Worm (Caenorhabditis elegans) whole organism, mixed stage, embryonic: ENCODE results near the gene let-268.

Source experiments
- M03D4.4 ChIP-seq: sonication (generic microtip); optimal IDR thresholded peaks from 2 replicates; lab custom pipeline; 2017; ENCODE audit warnings: mild to moderate bottlenecking, missing genetic modification characterization, missing compliant biosample characterization
- bed-3 ChIP-seq: fragments of 200-800 bp; sonication (Bioruptor generic); optimal IDR thresholded peaks from 3 replicates; lab custom pipeline; 2018; ENCODE audit warnings: mild to moderate bottlenecking, missing genetic modification characterization, moderate library complexity, missing compliant biosample characterization
- blmp-1 ChIP-seq: fragments of 150-350 bp; optimal IDR thresholded peaks from 2 replicates; lab custom pipeline; 2014; ENCODE audit warnings: missing biosample characterization, missing genetic modification characterization
- ceh-39 ChIP-seq: fragments of 150-350 bp; optimal IDR thresholded peaks from 2 replicates; lab custom pipeline; 2014; ENCODE audit warnings: missing biosample characterization, missing genetic modification characterization
- ceh-43 ChIP-seq: fragments of 200-800 bp; sonication (Bioruptor generic); optimal IDR thresholded peaks from 2 replicates; lab custom pipeline; 2018; ENCODE audit warnings: mild to moderate bottlenecking, missing genetic modification characterization, moderate library complexity, missing compliant biosample characterization
- ceh-83 ChIP-seq: fragments of 200-800 bp; sonication (Bioruptor generic); optimal IDR thresholded peaks from 2 replicates; lab custom pipeline; 2018; ENCODE audit warnings: mild to moderate bottlenecking, missing genetic modification characterization, missing compliant biosample characterization
- ces-1 ChIP-seq: fragments of 150-350 bp; optimal IDR thresholded peaks from 2 replicates; lab custom pipeline; 2014; ENCODE audit warnings: missing biosample characterization, missing genetic modification reagents, missing genetic modification characterization
- cnd-1 ChIP-seq: fragments of 200-800 bp; sonication (Bioruptor generic); optimal IDR thresholded peaks from 2 replicates; lab custom pipeline; 2018; ENCODE audit warnings: mild to moderate bottlenecking, missing genetic modification characterization, missing compliant biosample characterization
- drap-1 ChIP-seq: fragments of 200-800 bp; sonication (Bioruptor generic); optimal IDR thresholded peaks from 3 replicates; lab custom pipeline; 2018; ENCODE audit warnings: mild to moderate bottlenecking, missing genetic modification characterization, missing compliant biosample characterization
- elt-1 ChIP-seq: sonication (generic microtip); optimal IDR thresholded peaks from 2 replicates; lab custom pipeline; 2017; ENCODE audit warnings: missing genetic modification characterization, mild to moderate bottlenecking, missing compliant biosample characterization, antibody characterized with exemption, moderate library complexity, borderline replicate concordance; ENCODE audit not compliant: insufficient read depth
- elt-3 ChIP-seq: fragments of 150-350 bp; optimal IDR thresholded peaks from 2 replicates; lab custom pipeline; 2014; ENCODE audit warnings: missing biosample characterization, missing genetic modification characterization
- flh-1 ChIP-seq: fragments of 200-800 bp; sonication (Bioruptor generic); optimal IDR thresholded peaks from 2 replicates; lab custom pipeline; 2018; ENCODE audit warnings: mild to moderate bottlenecking, missing genetic modification characterization, moderate library complexity, missing compliant biosample characterization
- ham-2 ChIP-seq: fragments of 200-800 bp; sonication (Bioruptor generic); optimal IDR thresholded peaks from 2 replicates; lab custom pipeline; 2018; ENCODE audit warnings: mild to moderate bottlenecking, missing genetic modification characterization, missing compliant biosample characterization
- hlh-1 ChIP-seq: fragments of 150-350 bp; optimal IDR thresholded peaks from 2 replicates; lab custom pipeline; 2014; ENCODE audit warnings: missing biosample characterization, missing genetic modification reagents, missing genetic modification characterization
- lin-32 ChIP-seq: fragments of 200-800 bp; sonication (Bioruptor generic); optimal IDR thresholded peaks from 2 replicates; lab custom pipeline; 2018; ENCODE audit warnings: mild to moderate bottlenecking, missing genetic modification characterization, missing compliant biosample characterization
- lsy-2 ChIP-seq: fragments of 150-350 bp; optimal IDR thresholded peaks from 2 replicates; lab custom pipeline; 2014; ENCODE audit warnings: missing biosample characterization, missing genetic modification characterization
- mab-5 ChIP-seq: fragments of 150-350 bp; optimal IDR thresholded peaks from 2 replicates; lab custom pipeline; 2014; ENCODE audit warnings: missing biosample characterization, missing genetic modification characterization
- mep-1 ChIP-seq: fragments of 150-350 bp; optimal IDR thresholded peaks from 2 replicates; lab custom pipeline; 2017; ENCODE audit warnings: missing biosample characterization, missing genetic modification reagents, missing genetic modification characterization, inconsistent platforms
- mls-2 ChIP-seq: sonication (generic microtip); optimal IDR thresholded peaks from 2 replicates; lab custom pipeline; 2016; ENCODE audit warnings: mild to moderate bottlenecking, missing genetic modification characterization, moderate library complexity, missing compliant biosample characterization
- nhr-12 ChIP-seq: fragments of 150-350 bp; optimal IDR thresholded peaks from 2 replicates; lab custom pipeline; 2014; ENCODE audit warnings: missing biosample characterization, missing genetic modification characterization
- nhr-2 ChIP-seq: fragments of 150-350 bp; optimal IDR thresholded peaks from 2 replicates; lab custom pipeline; 2014; ENCODE audit warnings: missing biosample characterization, missing genetic modification characterization
- nhr-237 ChIP-seq: fragments of 150-350 bp; optimal IDR thresholded peaks from 2 replicates; lab custom pipeline; 2014; ENCODE audit warnings: missing biosample characterization, missing genetic modification characterization
- nhr-28 ChIP-seq: fragments of 150-350 bp; optimal IDR thresholded peaks from 2 replicates; lab custom pipeline; 2014; ENCODE audit warnings: missing biosample characterization, missing genetic modification characterization
- pha-4 ChIP-seq: fragments of 150-350 bp; optimal IDR thresholded peaks from 2 replicates; lab custom pipeline; 2018; ENCODE audit warnings: missing biosample characterization, missing genetic modification reagents, missing genetic modification characterization
- sptf-1 ChIP-seq: sonication (generic microtip); optimal IDR thresholded peaks from 2 replicates; lab custom pipeline; 2017; ENCODE audit warnings: mild to moderate bottlenecking, missing genetic modification characterization, moderate library complexity, missing compliant biosample characterization
- tbx-8 ChIP-seq: fragments of 200-800 bp; sonication (Bioruptor generic); optimal IDR thresholded peaks from 2 replicates; lab custom pipeline; 2018; ENCODE audit warnings: mild to moderate bottlenecking, missing genetic modification characterization, moderate library complexity, missing compliant biosample characterization
- unc-120 ChIP-seq: sonication (generic microtip); optimal IDR thresholded peaks from 2 replicates; lab custom pipeline; 2017; ENCODE audit warnings: missing genetic modification characterization, missing compliant biosample characterization; ENCODE audit not compliant: poor library complexity, severe bottlenecking
- unc-39 ChIP-seq: fragments of 150-350 bp; optimal IDR thresholded peaks from 2 replicates; lab custom pipeline; 2014; ENCODE audit warnings: missing biosample characterization, missing genetic modification characterization
- unc-62 ChIP-seq: fragments of 150-350 bp; optimal IDR thresholded peaks from 2 replicates; lab custom pipeline; 2014; ENCODE audit warnings: missing biosample characterization, missing genetic modification reagents, missing genetic modification characterization
- zip-8 ChIP-seq: fragments of 150-350 bp; optimal IDR thresholded peaks from 2 replicates; lab custom pipeline; 2014; ENCODE audit warnings: missing biosample characterization, missing genetic modification characterization

The let-268 gene

ce11 chrII:9989533-9989932, 50.2 kb downstream of the let-268 start:
- no peak for TF ChIP-seq nhr-28 (tag; lab: Kevin White, UChicago)
- TF ChIP-seq M03D4.4 (tag; lab: Kevin White, UChicago): no peak
- TF ChIP-seq cnd-1 (tag; lab: Kevin White, UChicago): no peak
- no peak for TF ChIP-seq elt-1 (tag; lab: Kevin White, UChicago)
- no peak for TF ChIP-seq nhr-237
- TF ChIP-seq unc-39: no peak
- no peak for TF ChIP-seq flh-1 (GFP tag; lab: Kevin White, UChicago)
- TF ChIP-seq lin-32 (GFP tag; lab: Kevin White, UChicago): no peak
- TF ChIP-seq nhr-12 (tag; lab: Kevin White, UChicago): no peak
- TF ChIP-seq mab-5 (tag; lab: Kevin White, UChicago): no peak
- no peak for TF ChIP-seq lsy-2 (tag; lab: Kevin White, UChicago)
- TF ChIP-seq tbx-8 (GFP tag; lab: Kevin White, UChicago): no peak
- no peak for TF ChIP-seq ces-1

DNA sequence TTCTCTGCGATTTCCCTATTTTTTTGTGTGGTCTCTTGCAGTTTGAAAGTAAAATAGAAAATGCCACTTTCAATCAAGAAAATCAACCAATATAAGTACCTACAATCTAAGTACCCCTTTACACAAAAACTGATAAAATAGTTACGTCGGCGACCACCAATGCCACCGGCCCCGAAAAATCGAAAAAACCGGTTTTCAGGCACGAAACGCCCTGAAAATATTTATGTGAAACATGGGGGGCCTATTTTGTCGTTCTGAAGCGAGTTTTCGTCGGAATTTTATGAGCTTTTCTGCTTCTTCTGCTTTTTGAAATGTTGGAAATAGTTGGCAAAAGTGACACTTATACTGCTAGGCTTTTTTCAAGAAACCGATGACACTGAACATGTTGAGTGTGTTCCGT, 51.2 kb downstream of the let-268 start:
- TF ChIP-seq ceh-83 (no peak), nhr-2 (tag; lab: Kevin White, UChicago) (no peak)

DNA sequence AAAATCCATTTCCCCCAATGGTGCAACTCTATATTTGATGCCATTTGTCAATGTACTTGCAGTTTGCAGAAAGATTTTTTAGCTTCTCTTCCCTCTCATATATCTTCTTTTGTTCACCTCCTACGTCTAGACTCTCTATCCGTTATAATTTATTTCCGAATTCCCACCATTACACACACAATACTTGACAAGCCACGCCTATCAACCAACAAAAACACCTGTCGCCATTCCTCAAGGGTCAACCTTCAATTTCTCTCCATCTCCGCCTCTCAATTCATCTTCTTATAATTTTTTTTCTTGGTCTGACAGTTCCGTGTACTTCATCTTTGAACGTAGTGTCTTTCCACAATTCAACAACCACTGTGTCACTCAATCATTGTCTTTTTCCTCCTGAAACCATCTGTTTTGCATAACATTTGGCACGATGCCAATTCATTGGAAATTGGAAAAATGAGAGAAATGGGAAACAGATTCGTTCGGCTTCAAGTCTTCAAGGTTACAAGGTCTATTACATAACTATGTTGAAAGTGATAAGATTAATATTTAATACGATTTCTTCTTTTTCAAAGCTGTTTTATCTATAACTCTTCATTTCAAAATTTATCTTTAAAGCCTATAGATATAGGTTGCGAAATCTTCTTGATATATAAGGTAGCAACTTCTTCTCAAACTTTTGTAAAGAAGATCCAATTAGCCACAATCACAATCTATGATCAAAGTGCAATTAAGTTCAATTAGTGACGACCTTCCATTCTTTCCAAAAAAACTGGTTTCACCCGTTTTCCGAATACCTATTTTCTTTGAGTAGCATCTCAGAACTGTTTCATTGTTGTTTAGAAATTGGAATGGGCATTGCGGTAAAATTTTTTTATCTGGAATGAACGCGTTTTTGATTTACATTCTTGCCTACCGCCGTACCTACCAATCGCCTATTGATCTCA, 52.9 kb downstream of the let-268 start:
- TF ChIP-seq unc-62 (GFP tag; lab: Kevin White, UChicago) (peak; percentile 64), drap-1 (no peak), hlh-1 (tag; lab: Kevin White, UChicago) (peak; percentile 63)
- TF ChIP-seq, all 35 proteins: peak for 2

- TF ChIP-seq mls-2 (tag; lab: Kevin White, UChicago) (peak; percentile 21), pha-4 (no peak), unc-120 (tag; lab: Kevin White, UChicago) (peak; percentile 86), blmp-1 (no peak), elt-3 (no peak), unc-62 (GFP tag; lab: Kevin White, UChicago) (peak; percentile 89), lsy-2 (tag; lab: Kevin White, UChicago) (no peak), sptf-1 (tag; lab: Kevin White, UChicago) (peak; percentile 42), zip-8 (no peak), drap-1 (no peak), mab-5 (tag; lab: Kevin White, UChicago) (no peak), tbx-8 (GFP tag; lab: Kevin White, UChicago) (no peak), ceh-83 (no peak), nhr-2 (tag; lab: Kevin White, UChicago) (no peak), ceh-43 (GFP tag; lab: Kevin White, UChicago) (no peak), flh-1 (GFP tag; lab: Kevin White, UChicago) (no peak), nhr-237 (no peak), bed-3 (GFP tag; lab: Kevin White, UChicago) (no peak), nhr-12 (tag; lab: Kevin White, UChicago) (no peak), nhr-28 (tag; lab: Kevin White, UChicago) (no peak), ces-1 (no peak), ham-2 (GFP tag; lab: Kevin White, UChicago) (no peak), mep-1 (tag; lab: Kevin White, UChicago) (peak; percentile 53), ceh-39 (tag; lab: Kevin White, UChicago) (no peak), hlh-1 (tag; lab: Kevin White, UChicago) (peak; percentile 2), M03D4.4 (tag; lab: Kevin White, UChicago) (no peak)
- TF ChIP-seq, all 35 proteins: peak for 6
Measured at ce11 chrII:9984866-9985336, 54.9 kb downstream of the let-268 start.
